Fruit fly (Drosophila melanogaster): Measurements from ENCODE around the gene Gnpnat.
A peak's percentile ranks its signal among the peaks of the same experiment; 100 is the strongest.

The Gnpnat gene

dm6 chr3R:29749304-29750066, 11.4 kb downstream of the Gnpnat start (continued):
- TF ChIP-seq ci (GFP tag; IDR thresholded peaks at IDR 0.05) (no peak), Tbp (GFP tag; optimal IDR thresholded peaks at IDR 0.05) (no peak), fd102C (GFP tag; optimal IDR thresholded peaks at IDR 0.05) (no peak), zf30C (GFP tag; optimal IDR thresholded peaks at IDR 0.05) (no peak), CG14710 (tag; optimal IDR thresholded peaks at IDR 0.05) (no peak), CG7928 (GFP tag; optimal IDR thresholded peaks at IDR 0.05) (no peak), CG31365 (tag; optimal IDR thresholded peaks at IDR 0.05) (no peak), sna (GFP tag; IDR thresholded peaks at IDR 0.05; ENCODE audit: partially characterized antibody) (no peak), amos (GFP tag; IDR thresholded peaks at IDR 0.05; ENCODE audit: partially characterized antibody) (no peak), scrt (GFP tag; optimal IDR thresholded peaks at IDR 0.05) (peak; percentile 18), Dll (GFP tag; IDR thresholded peaks at IDR 0.05; ENCODE audit: partially characterized antibody) (peak; percentile 76; the same call in 2 of the 4 replicates), corto (GFP tag; optimal IDR thresholded peaks at IDR 0.05) (no peak), CG16863 (GFP tag; optimal IDR thresholded peaks at IDR 0.05) (no peak), Scr (GFP tag; IDR thresholded peaks at IDR 0.05; ENCODE audit: partially characterized antibody) (peak; percentile 50; the same call in 1 of the 2 replicates), tna (GFP tag; IDR thresholded peaks at IDR 0.05; ENCODE audit: partially characterized antibody) (no peak), CHES-1-like (GFP tag; optimal IDR thresholded peaks at IDR 0.05) (no peak), dmrt99B (tag; optimal IDR thresholded peaks at IDR 0.05) (no peak), cg (GFP tag; optimal IDR thresholded peaks at IDR 0.05) (peak; percentile 95), nerfin-2 (GFP tag; IDR thresholded peaks at IDR 0.05; ENCODE audit: partially characterized antibody) (0 out of 2 replicates have a peak, but pooled peaks have one; percentile 34), CG31388 (GFP tag; optimal IDR thresholded peaks at IDR 0.05) (no peak), CG12219 (GFP tag; optimal IDR thresholded peaks at IDR 0.05) (no peak), CG10431 (GFP tag; optimal IDR thresholded peaks at IDR 0.05) (no peak), dan (GFP tag; IDR thresholded peaks at IDR 0.05) (no peak), CG4360 (GFP tag; IDR thresholded peaks at IDR 0.05) (peak; percentile 90), MBD-R2 (GFP tag; IDR thresholded peaks at IDR 0.05) (0 out of 2 replicates have a peak, but pooled peaks have one; percentile 33), CG8478 (optimal IDR thresholded peaks at IDR 0.05) (peak; percentile 95), MESR4 (GFP tag; optimal IDR thresholded peaks at IDR 0.05) (peak; percentile 88), BtbVII (GFP tag; optimal IDR thresholded peaks at IDR 0.05) (no peak), CG11723 (GFP tag; optimal IDR thresholded peaks at IDR 0.05) (no peak), Neu2 (GFP tag; optimal IDR thresholded peaks at IDR 0.05; ENCODE audit: borderline replicate concordance) (no peak), CG2202 (tag; optimal IDR thresholded peaks at IDR 0.05) (no peak), CG17829 (tag; optimal IDR thresholded peaks at IDR 0.05) (no peak), CG12744 (GFP tag; optimal IDR thresholded peaks at IDR 0.05) (no peak), CG11504 (tag; optimal IDR thresholded peaks at IDR 0.05) (no peak), zen2 (GFP tag; IDR thresholded peaks at IDR 0.05; ENCODE audit: partially characterized antibody) (no peak; the same call in 2 of the 3 replicates), zen (tag; optimal IDR thresholded peaks at IDR 0.05) (no peak), Aef1 (GFP tag; IDR thresholded peaks at IDR 0.05) (peak; percentile 16; the same call in 1 of the 3 replicates), unc-4 (GFP tag; IDR thresholded peaks at IDR 0.05; ENCODE audit: partially characterized antibody) (0 out of 2 replicates have a peak, but pooled peaks have one; percentile 23), CG7271 (tag; optimal IDR thresholded peaks at IDR 0.05) (no peak), phol (tag; optimal IDR thresholded peaks at IDR 0.05) (no peak), ase (GFP tag; IDR thresholded peaks at IDR 0.05) (no peak), CG32532 (GFP tag; IDR thresholded peaks at IDR 0.05) (no peak), sens (GFP tag) (no peak), CG9609 (GFP tag; optimal IDR thresholded peaks at IDR 0.05) (no peak), CG12104 (GFP tag; optimal IDR thresholded peaks at IDR 0.05) (no peak), Med (GFP tag) (peak; percentile 40), seq (GFP tag; IDR thresholded peaks at IDR 0.05) (no peak), grau (tag; optimal IDR thresholded peaks at IDR 0.05) (no peak), pros (GFP tag; optimal IDR thresholded peaks at IDR 0.05) (no peak)
